Worm (Caenorhabditis elegans) whole organism, L4 larva: Measurements from ENCODE around the gene sar-1.

Source experiments
- fos-1 ChIP-seq: fragments of 150-350 bp; optimal IDR thresholded peaks from 2 replicates; lab custom pipeline; 2014; ENCODE audit warnings: missing biosample characterization, missing genetic modification characterization
- vab-7 ChIP-seq: fragments of 200-800 bp; sonication (Bioruptor generic); IDR thresholded peaks from 2 replicates; pipeline ENCODE4 v1.3.6; 2022; ENCODE audit warnings: missing genetic modification reagents, missing genetic modification characterization, missing compliant biosample characterization
- ztf-11 ChIP-seq: fragments of 150-350 bp; optimal IDR thresholded peaks from 2 replicates; lab custom pipeline; 2014; ENCODE audit warnings: missing biosample characterization, missing genetic modification characterization

ce11 chrIV:4557731-4558130, 44.6 kb upstream of the sar-1 start:
- TF ChIP-seq fos-1 (tag; lab: Kevin White, UChicago) (no peak), vab-7 (GFP tag; lab: Robert Waterston, UW) (no peak), ztf-11 (no peak)
